Worm (Caenorhabditis elegans) whole organism, early embryonic: Measurements from ENCODE around the gene R07B7.6.

Source experiments
- ama-1 ChIP-seq: fragments of 150-350 bp; optimal IDR thresholded peaks from 2 replicates; lab custom pipeline; 2014
- hmg-4 ChIP-seq: fragments of 200-800 bp; sonication (Bioruptor generic); optimal IDR thresholded peaks from 2 replicates; lab custom pipeline; 2018; ENCODE audit warnings: mild to moderate bottlenecking, missing genetic modification characterization, missing compliant biosample characterization
- sea-1 ChIP-seq: fragments of 200-800 bp; sonication (Bioruptor generic); conservative IDR thresholded peaks from 2 replicates; pipeline ENCODE4 v1.3.6; 2022; ENCODE audit warnings: missing genetic modification characterization, missing compliant biosample characterization

DNA sequence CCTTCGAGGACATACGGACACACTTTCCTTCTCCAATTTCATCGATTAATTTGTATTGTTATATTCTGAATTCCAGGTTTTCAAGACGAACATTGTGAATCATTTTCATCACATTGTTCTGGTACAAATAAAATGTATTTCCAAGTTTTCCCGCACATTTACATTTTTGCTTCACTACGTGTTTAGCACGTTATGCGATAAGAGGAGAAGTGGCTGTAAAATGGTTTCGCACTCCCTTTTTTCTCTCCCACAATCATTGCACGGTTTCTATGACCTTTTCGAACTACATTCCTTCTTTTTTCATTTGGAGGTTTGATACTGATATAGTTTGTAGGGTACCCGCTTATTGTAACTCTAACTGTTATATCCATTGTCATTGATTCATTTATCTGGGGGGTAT is 38.9 kb upstream of the R07B7.6 start:
- TF ChIP-seq ama-1 (lab: Kevin White, UChicago) (no peak), hmg-4 (GFP tag; lab: Kevin White, UChicago) (no peak), sea-1 (GFP tag; lab: Robert Waterston, UW) (no peak)
